Worm (Caenorhabditis elegans): ENCODE data around the gene T25F10.1.

Gene T25F10.1

ce11 chrV:6784853-6785492 lies 16.7 kb downstream of the T25F10.1 start, which contains the start of the genes spn-4 and spe-39 (continued):
- peak; percentile 84 for TF ChIP-seq nhr-20 (tag; optimal IDR thresholded peaks at IDR 0.05)
- peak; percentile 80 for TF ChIP-seq lin-13 (GFP tag; optimal IDR thresholded peaks at IDR 0.05)
- TF ChIP-seq fos-1 (tag; optimal IDR thresholded peaks at IDR 0.05) = no peak
- peak in 2 of 6 experiments; percentile 42 to 55 for TF ChIP-seq elt-3 (tag; optimal IDR thresholded peaks at IDR 0.05)
- TF ChIP-seq lin-39 (tag; optimal IDR thresholded peaks at IDR 0.05) = peak; percentile 80
- TF ChIP-seq blmp-1 (tag; optimal IDR thresholded peaks at IDR 0.05) = peak; percentile 66
- peak; percentile 54 for TF ChIP-seq aly-2 (tag; optimal IDR thresholded peaks at IDR 0.05)
- TF ChIP-seq tlp-1 (tag; optimal IDR thresholded peaks at IDR 0.05) = no peak
- peak; percentile 81 for TF ChIP-seq nhr-90 (tag; optimal IDR thresholded peaks at IDR 0.05; ENCODE audit: poor library complexity)
- peak; percentile 88 for TF ChIP-seq snpc-4 (tag; optimal IDR thresholded peaks at IDR 0.05)
- peak; percentile 51 for TF ChIP-seq nhr-76 (tag; optimal IDR thresholded peaks at IDR 0.05)
- peak; percentile 92 for TF ChIP-seq rnt-1 (tag; optimal IDR thresholded peaks at IDR 0.05)
- TF ChIP-seq fkh-10 (GFP tag; optimal IDR thresholded peaks at IDR 0.05) = peak; percentile 3
- TF ChIP-seq grh-1 (GFP tag; IDR thresholded peaks at IDR 0.05) = peak; percentile 35
- no peak for TF ChIP-seq pag-3 (tag; optimal IDR thresholded peaks at IDR 0.05; ENCODE audit: borderline replicate concordance, insufficient read depth)
- no peak for TF ChIP-seq Y116A8C.19 (tag; optimal IDR thresholded peaks at IDR 0.05; ENCODE audit: borderline replicate concordance)
- peak; percentile 66 for TF ChIP-seq unc-86 (tag; optimal IDR thresholded peaks at IDR 0.05)
- TF ChIP-seq lin-14 (GFP tag; optimal IDR thresholded peaks at IDR 0.05) = peak; percentile 68
- peak; percentile 62 for TF ChIP-seq isw-1 (GFP tag; IDR thresholded peaks at IDR 0.05)
- peak; percentile 83 for TF ChIP-seq C16A3.4 (tag; optimal IDR thresholded peaks at IDR 0.05)
- TF ChIP-seq lsy-2 (tag; optimal IDR thresholded peaks at IDR 0.05) = peak; percentile 76 to 78
- peak; percentile 89 for TF ChIP-seq nhr-85 (tag)
- peak; percentile 70 for TF ChIP-seq sox-4 (tag; optimal IDR thresholded peaks at IDR 0.05)
- peak; percentile 65 for TF ChIP-seq elt-2 (tag; optimal IDR thresholded peaks at IDR 0.05)
- no peak for TF ChIP-seq ces-1 (GFP tag; optimal IDR thresholded peaks at IDR 0.05)
- TF ChIP-seq lin-15B (tag; optimal IDR thresholded peaks at IDR 0.05) = peak; percentile 57
- TF ChIP-seq lir-3 (tag; optimal IDR thresholded peaks at IDR 0.05; ENCODE audit: poor library complexity) = peak; percentile 67
- TF ChIP-seq ets-5 (GFP tag; IDR thresholded peaks at IDR 0.05) = no peak
- peak; percentile 9 for TF ChIP-seq ztf-4 (tag; optimal IDR thresholded peaks at IDR 0.05)
- TF ChIP-seq unc-30 (tag; optimal IDR thresholded peaks at IDR 0.05) = no peak
- peak; percentile 1 for TF ChIP-seq C04F5.9 (tag; optimal IDR thresholded peaks at IDR 0.05)
- TF ChIP-seq zag-1 (tag; optimal IDR thresholded peaks at IDR 0.05) = no peak
- TF ChIP-seq nhr-84 (tag; optimal IDR thresholded peaks at IDR 0.05) = no peak

ce11 chrV:6787906-6788430 lies 19.7 kb downstream of the T25F10.1 start, which contains the start of gene ZC404.2:
ZC404.2 (plus strand) TSS chrV:6787952.
- no peak for TF ChIP-seq swsn-7 (tag; optimal IDR thresholded peaks at IDR 0.05)
- no peak for TF ChIP-seq nhr-20 (tag; optimal IDR thresholded peaks at IDR 0.05)
- no peak for TF ChIP-seq nhr-85 (tag)
- TF ChIP-seq ceh-8 (GFP tag; optimal IDR thresholded peaks at IDR 0.05) = no peak
- no peak for TF ChIP-seq unc-30 (tag; optimal IDR thresholded peaks at IDR 0.05)
- no peak for TF ChIP-seq grh-1 (GFP tag; IDR thresholded peaks at IDR 0.05)
- no peak for TF ChIP-seq ceh-63 (GFP tag; optimal IDR thresholded peaks at IDR 0.05)
- TF ChIP-seq hpl-2 (GFP tag; optimal IDR thresholded peaks at IDR 0.05) = no peak
- peak in 1 of 3 experiments; percentile 43 for TF ChIP-seq dpl-1 (GFP tag; optimal IDR thresholded peaks at IDR 0.05)
- no peak for TF ChIP-seq snpc-4 (tag; optimal IDR thresholded peaks at IDR 0.05)
- peak in 1 of 2 experiments; percentile 68 for TF ChIP-seq efl-1 (optimal IDR thresholded peaks at IDR 0.05)
- TF ChIP-seq efl-1 (GFP tag; optimal IDR thresholded peaks at IDR 0.05 in 1 of 2) = peak; percentile 38 to 86
- TF ChIP-seq fkh-8 (tag; optimal IDR thresholded peaks at IDR 0.05) = no peak
- no peak for TF ChIP-seq dsc-1 (tag; optimal IDR thresholded peaks at IDR 0.05)
- TF ChIP-seq fkh-4 (tag; optimal IDR thresholded peaks at IDR 0.05; ENCODE audit: borderline replicate concordance) = no peak
- no peak for TF ChIP-seq lir-3 (tag; optimal IDR thresholded peaks at IDR 0.05; ENCODE audit: poor library complexity)
- no peak for TF ChIP-seq ztf-4 (tag; optimal IDR thresholded peaks at IDR 0.05)
- no peak for TF ChIP-seq egl-27 (tag; optimal IDR thresholded peaks at IDR 0.05)
- no peak for TF ChIP-seq unc-130 (tag; optimal IDR thresholded peaks at IDR 0.05)
- TF ChIP-seq nhr-71 (tag; optimal IDR thresholded peaks at IDR 0.05) = no peak
- no peak for TF ChIP-seq elt-2 (tag; optimal IDR thresholded peaks at IDR 0.05)
- TF ChIP-seq nhr-28 (tag; optimal IDR thresholded peaks at IDR 0.05) = no peak
- TF ChIP-seq lin-35 (GFP tag; optimal IDR thresholded peaks at IDR 0.05) = peak in 1 of 2 experiments; percentile 30
- no peak for TF ChIP-seq lin-39 (tag; optimal IDR thresholded peaks at IDR 0.05)
- no peak for TF ChIP-seq unc-86 (tag; optimal IDR thresholded peaks at IDR 0.05)
- no peak for TF ChIP-seq skn-1 (tag; optimal IDR thresholded peaks at IDR 0.05)
- no peak for TF ChIP-seq nhr-84 (tag; optimal IDR thresholded peaks at IDR 0.05)
